Worm (Caenorhabditis elegans) whole organism, dauer: ENCODE results near the gene tbcc-1.

Experiments used
- unc-62 ChIP-seq: sonication (generic microtip); optimal IDR thresholded peaks from 2 replicates; lab custom pipeline; 2017; ENCODE audit warnings: missing biosample characterization, missing genetic modification reagents, missing genetic modification characterization

Gene tbcc-1

DNA sequence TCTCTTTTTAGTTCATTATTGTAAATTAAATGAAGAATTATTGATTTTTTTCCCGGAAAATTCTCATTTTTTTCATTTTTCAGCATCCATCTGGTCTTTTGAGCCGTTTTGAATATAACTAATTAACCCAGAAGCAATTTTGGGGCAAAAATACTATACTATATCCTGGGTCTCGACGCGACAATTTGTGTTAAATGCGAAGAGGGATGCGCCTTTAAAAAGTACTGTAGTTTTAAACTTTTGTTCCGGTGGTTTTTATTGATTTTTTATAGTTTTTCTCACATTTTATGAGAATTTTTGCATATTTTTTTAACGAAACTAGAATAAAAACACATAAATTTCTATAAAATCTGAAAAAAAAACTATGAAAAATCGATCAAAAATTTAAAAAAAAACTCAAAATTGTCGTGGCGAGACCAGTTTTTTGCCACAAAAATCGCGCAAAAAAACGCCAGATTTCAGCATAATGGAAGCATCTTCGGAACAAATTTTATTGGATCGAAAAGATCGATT is at the start of gene tbcc-1:
Gene tbcc-1 (plus strand): TSS at position 463 of the 513 bp plus-strand sequence.
- no peak for TF ChIP-seq unc-62

DNA sequence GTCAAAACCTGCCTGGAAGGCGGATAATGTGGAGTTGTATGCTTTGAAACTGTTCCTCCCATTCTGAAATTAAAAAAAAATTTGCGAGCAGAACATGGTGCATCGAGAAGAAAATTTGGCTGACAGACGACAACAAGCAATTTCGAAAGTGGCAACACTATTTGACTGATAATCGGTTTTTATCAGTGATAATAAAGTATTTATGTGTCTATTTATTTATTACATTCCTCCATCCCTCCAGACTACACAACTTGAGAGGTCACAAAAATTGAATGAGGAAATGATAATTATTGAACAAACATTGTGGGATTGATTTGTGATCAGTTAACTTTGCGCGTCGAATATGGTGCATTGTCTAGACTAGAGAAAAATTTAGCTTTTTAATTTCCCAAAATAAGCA is 48.8 kb upstream of the tbcc-1 start, which contains the start of gene cest-25:
Gene cest-25 (minus strand): TSS at position 63 of the 400 bp plus-strand sequence.
- TF ChIP-seq unc-62, result no peak

DNA sequence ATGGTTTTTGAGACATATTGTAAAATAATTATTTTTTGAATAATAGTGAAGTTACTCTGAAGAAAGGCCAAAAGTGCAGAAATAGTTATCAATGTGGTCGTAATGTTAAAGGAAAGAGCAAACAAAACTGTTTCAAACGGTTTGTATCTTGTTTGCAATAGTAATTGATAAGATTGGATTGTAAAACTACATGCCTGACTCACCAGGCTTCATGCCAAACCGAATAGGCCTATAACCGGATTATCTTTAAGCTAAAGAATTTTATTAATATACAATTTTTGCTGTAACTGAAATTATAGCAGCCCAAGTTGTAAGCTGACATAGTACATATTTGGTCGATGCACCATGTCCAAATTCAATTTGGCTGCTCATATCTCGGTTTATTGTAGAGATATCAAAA is 41.7 kb upstream of the tbcc-1 start, which contains the start of gene Y71H2AM.14:
Gene Y71H2AM.14 (minus strand): TSS at position 101 of the 400 bp plus-strand sequence.
- no peak for TF ChIP-seq unc-62

DNA sequence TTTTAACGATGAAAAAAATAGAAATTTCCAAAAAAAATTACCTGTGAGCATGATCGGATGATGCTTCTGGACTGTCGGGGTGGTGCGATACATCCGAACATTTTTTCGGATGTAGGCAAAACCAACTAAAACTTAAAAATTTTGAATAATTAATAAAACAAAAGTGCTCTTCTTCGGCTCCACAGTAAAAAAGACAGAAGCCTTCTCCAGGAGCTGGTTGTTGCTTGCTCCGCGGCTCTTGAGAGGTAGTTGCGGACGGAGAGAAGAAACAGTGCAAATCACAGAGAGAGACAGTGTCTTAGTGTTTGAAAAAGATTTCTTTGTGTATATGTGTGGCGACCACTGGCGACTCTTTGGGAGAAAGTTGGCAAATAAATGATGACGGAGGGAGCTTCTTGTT is 32.0 kb upstream of the tbcc-1 start, which contains the start of gene gldi-9:
Gene gldi-9 (minus strand): TSS at position 101 of the 400 bp plus-strand sequence.
- no peak for TF ChIP-seq unc-62

DNA sequence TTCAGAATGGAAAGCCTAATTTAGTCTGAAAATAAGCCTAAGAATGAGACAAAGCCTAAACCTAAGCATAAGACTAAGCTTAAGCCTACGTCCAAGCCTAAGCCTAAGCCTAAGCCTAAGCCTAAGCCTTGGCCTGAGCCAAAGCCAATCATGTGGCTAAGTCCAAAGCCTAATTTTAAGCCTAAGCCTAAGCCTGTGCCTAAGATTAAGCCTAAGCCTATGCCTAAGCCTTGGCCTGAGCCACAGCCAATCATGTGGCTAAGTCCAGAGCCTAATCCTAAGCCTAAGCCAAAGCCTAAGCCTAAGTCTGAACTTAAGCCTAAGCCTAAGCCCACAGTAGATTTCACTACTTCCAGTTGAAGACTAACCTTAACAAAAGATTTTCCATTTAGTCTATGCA is 30.8 kb upstream of the tbcc-1 start:
- no peak for TF ChIP-seq unc-62

DNA sequence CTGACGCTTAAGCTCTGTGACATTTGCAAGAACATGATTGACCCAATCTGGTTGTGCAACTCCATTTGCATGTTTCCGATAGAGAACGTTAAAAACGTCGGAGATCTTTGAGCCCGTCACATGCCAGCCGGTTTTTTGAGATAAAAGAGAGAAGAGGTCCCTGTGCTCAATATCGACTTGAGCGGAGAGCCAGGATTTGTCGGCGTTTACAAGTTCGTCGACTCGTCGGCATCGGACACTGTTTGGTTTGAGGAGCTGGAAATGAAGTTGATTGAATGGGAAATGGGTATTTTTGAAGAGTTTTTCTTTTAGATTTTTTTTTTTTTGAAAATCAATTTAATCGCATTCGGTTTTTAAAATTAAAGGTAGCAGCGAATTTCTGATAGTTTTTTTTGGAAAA is 30.1 kb upstream of the tbcc-1 start:
- TF ChIP-seq unc-62, result no peak

DNA sequence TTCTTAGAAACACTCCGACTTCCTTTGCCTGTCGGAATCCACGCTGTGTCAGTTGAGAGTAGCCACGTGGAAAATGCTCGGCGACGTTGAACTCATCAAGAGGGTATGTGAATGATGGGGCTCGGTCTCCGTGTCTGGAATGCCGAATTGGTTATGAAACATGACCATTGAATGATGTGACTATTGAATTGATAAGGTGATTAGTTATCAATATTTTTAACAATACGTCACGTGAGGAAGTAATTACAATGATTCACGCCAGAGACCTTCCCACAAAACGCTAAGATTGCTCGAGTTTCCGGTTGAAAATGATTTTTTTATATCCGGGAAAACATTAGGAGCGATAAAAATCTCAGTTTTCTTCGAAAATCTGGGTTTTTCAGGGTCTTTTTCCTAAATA is 28.9 kb upstream of the tbcc-1 start:
- no peak for TF ChIP-seq unc-62

DNA sequence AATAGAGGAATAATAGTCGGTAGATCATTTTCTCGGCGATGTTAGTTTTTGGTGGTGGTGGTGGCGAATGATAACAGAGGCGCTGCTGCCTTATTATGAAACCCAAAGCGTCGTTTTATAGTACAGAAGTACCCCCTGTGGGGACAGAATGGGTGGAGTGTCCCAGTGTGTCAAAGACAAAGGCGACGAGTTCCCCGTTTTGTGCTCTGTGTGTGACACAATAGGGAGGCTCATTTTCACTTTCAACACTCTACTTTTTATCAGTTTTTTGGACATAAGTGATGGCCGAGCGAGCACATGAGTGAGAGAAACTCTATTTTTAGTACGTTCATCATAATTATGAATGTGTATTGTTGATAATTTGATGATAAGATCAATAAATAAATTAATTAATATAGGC is 27.5 kb upstream of the tbcc-1 start, which contains the start of gene pho-9:
Gene pho-9 (minus strand): TSS at position 91 of the 400 bp plus-strand sequence.
- no peak for TF ChIP-seq unc-62

DNA sequence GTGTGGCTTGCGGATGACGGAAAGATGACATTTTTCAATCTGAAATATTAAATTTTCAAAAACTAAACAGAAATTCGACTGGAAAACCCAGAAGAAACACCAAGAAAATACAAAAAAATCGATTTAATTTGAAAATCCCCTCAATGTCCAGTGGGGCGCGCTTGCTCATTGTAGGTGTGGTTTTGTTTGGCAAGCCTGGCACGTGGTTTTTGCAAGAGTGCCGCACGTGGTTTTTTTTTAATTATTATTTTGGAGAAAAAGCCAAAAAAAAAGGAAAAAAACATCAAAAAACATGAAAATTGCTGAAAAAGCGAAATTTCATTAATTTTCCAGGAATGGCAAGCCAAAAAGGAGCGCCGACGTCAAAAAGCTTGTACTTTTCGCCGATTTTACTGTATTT is 19.6 kb upstream of the tbcc-1 start, which contains the start of gene swsn-3:
Gene swsn-3 (minus strand): TSS at position 45 of the 400 bp plus-strand sequence.
- no peak for TF ChIP-seq unc-62

DNA sequence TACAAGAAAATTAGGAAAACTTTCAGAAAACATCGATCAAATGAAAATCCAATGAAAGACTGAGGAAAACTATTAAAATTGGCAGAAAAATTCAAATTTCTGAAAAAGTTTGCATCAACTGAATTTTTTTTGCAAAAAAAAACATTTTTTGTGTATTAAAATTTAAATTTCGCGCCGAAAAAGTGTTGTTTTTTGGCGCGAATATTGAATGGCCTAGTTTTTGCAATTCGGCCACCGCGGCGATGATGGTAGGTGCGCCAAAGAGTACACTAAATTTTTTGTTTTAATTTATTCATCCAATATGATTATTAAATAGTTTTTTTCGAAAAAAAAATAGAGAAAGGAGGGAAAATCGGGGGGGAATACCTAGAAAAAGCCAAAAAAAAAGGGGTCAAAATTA is 19.2 kb upstream of the tbcc-1 start:
- TF ChIP-seq unc-62, result no peak

DNA sequence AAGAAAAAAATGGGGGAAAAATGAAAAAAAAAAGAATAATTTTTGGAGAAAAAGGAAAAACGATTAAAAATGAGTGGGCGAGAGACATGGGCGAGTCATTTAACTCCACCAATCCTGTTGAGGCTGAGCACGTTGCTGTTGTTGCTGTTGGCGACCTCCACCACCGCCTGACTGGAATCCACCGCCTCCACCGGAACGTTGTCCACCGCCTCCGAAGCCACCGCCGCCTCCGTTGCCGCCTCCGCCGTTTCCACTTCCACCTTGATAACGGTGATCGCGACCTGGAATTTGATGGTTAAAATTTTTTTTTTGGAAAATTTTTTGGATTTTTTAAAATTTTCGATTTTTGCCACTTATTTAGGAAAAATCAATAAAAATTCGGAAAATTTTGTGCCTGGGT is 17.5 kb upstream of the tbcc-1 start:
- TF ChIP-seq unc-62, result no peak

DNA sequence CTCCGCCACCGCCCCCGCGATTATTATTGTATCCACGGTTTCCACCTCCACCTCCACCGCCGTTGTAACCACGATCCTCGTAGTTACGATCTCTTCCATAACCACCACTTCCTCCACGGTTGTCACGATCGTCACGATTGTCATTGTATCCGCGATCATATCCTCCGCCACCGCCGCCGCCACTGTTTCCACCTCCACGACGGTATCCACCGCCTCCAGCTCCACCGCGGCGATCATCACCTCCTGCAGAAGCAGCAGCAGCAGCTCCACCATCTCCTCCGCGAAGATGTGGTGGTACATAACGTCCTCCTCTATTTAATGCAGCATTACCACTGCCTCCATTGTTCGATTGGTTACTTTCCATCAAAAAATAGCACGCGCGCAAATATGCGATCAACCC is 9.6 kb upstream of the tbcc-1 start, which contains the start of gene laf-1:
Gene laf-1 (minus strand): TSS at position 399 of the 400 bp plus-strand sequence.
- no peak for TF ChIP-seq unc-62

DNA sequence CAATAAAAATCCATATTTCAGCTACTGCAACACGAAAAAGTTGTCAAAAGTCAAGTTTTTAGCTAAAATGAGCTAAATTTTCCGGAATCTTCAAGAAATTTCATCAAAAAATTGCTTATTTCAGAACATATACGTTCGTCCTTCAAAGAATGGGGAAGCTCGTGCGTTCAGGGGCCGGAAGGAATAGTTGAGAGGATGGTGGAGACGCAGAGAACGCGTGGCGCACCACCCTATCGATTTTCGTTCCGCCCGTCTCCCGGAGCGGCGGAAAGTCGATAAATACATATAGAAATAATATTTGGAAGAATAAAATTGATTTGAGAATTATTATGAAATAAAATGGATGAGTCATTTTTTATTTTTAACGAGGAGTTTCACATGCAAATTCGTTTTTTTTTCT is 8.0 kb upstream of the tbcc-1 start:
- no peak for TF ChIP-seq unc-62

DNA sequence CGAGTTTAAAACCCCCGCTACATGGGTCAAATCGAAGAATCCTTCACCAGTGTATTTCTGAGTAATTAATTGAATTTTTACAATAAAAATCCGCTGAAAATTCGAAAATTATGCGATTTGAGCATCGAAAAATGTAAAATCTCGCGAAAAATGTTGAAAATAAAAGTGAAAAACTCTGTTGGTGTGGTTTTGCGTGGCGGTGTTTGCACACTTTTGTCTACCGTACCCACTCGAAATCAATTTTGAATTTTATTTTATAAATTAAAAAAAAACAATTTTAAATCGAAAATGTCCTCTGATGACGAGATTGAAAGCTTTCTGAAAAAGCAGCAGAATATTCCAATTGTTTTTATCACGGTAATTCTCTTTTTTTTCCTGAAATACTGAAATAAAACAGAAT is 7.4 kb upstream of the tbcc-1 start, which contains the start of gene Y71H2AM.6:
Gene Y71H2AM.6 (plus strand): TSS at position 264 of the 400 bp plus-strand sequence.
- no peak for TF ChIP-seq unc-62

DNA sequence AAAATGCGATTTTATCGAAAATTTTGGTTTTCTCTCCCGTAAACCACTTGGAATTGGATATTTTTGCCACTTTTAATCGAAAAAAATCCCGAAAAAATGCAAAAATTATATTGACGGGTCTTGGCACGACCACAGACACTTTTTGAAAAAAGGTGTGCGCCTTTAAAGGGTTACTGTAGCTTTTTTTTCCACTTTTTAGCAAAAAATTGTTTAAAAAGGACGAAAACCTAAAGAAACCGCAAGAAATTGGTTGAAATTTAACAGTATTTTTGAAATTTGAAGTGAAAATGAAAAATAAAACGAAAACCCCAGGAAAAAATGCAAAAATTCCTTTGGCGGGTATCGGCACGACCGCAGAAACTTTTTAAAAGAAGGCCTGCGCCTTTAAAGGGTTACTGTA is 6.4 kb upstream of the tbcc-1 start:
- TF ChIP-seq unc-62, result no peak

DNA sequence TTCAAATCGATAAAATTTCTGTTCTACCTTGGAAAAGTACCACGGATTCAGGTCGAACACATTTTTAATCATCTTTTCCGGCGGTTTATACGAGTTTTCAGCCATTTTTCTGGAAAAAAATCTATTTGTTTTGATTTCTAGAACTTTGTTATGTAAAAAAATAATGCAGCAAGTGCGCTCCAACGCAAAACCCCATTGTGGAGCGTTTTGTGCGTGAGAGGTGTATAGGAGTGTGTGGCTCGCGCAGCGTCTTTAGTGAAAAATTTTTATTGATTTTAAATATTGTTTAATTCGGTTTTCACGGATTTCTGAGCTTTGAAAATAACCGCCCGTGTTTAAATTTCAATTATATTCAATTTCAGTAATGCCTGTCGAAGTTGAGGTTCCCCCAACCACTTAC is 2.4 kb upstream of the tbcc-1 start, which contains the start of gene Y71H2AM.20:
Gene Y71H2AM.20 (minus strand): TSS at position 109 of the 400 bp plus-strand sequence.
- TF ChIP-seq unc-62, result no peak

DNA sequence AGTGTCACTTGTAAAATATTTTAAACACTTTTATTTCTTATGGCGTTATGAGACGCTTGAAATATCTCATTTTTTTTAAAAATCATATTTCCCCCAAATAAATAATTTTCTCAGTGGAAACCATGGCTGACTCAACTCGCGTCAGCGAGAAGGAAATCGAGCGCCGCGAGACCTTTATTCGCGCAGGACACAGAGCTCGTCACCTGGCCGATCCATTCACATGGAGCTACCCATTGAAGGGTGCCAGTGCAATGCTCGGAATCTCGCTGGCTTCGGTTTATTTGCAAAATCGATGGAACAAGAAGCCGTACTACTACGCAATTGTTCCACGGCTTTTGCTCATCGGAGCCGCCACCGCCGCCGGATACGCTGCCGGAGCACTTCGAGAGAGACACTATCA is 1.5 kb upstream of the tbcc-1 start, which contains the start of gene nduc-2:
Gene nduc-2 (plus strand): TSS at position 113 of the 400 bp plus-strand sequence.
- TF ChIP-seq unc-62, result no peak

DNA sequence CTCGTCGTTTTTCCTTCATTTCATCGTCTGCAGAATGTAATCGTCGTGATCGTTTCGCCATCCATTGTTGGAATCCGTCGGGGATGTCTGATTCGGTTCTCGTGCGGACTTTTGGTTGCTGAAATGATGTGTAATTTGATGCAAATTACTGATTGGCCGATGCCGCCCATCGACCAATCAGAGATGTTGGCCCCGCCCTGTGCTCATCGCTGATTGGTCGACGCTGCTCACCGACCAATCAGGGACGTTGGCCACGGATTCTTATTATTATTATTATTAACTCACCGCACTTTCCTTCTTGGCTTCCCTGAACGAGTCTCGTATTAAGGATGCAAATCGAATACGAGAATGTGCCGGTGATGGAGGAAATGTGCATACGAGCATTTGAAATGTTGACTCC is 5.8 kb downstream of the tbcc-1 start:
- no peak for TF ChIP-seq unc-62
